Worm (Caenorhabditis elegans) whole organism, L4 larva: ENCODE measurements around the gene crls-1.

ENCODE experiments used
- D1046.2 ChIP-seq: fragments of 200-800 bp; sonication (Bioruptor generic); IDR thresholded peaks from 2 replicates; pipeline ENCODE4 v1.3.6; 2022; ENCODE audit warnings: missing genetic modification characterization, missing compliant biosample characterization
- F26F4.8 ChIP-seq: fragments of 200-800 bp; sonication (Bioruptor generic); conservative IDR thresholded peaks from 2 replicates; pipeline ENCODE4 v1.3.6; 2022; ENCODE audit warnings: missing genetic modification characterization, missing compliant biosample characterization
- F37D6.2 ChIP-seq: sonication (generic microtip); optimal IDR thresholded peaks from 2 replicates; lab custom pipeline; 2016; ENCODE audit warnings: mild to moderate bottlenecking, missing genetic modification characterization, missing compliant biosample characterization
- F49E8.2 ChIP-seq: sonication (generic microtip); optimal IDR thresholded peaks from 2 replicates; lab custom pipeline; 2016; ENCODE audit warnings: missing compliant biosample characterization, mild to moderate bottlenecking, missing genetic modification characterization, borderline replicate concordance
- T20F7.1 ChIP-seq: fragments of 200-800 bp; sonication (Bioruptor generic); optimal IDR thresholded peaks from 2 replicates; lab custom pipeline; 2018; ENCODE audit warnings: mild to moderate bottlenecking, missing genetic modification characterization, missing compliant biosample characterization
- Y48G9A.11 ChIP-seq: fragments of 200-800 bp; sonication (Bioruptor generic); IDR thresholded peaks from 2 replicates; pipeline ENCODE4 v1.3.6; 2022; ENCODE audit warnings: missing genetic modification reagents, missing genetic modification characterization, missing compliant biosample characterization
- ZK337.2 ChIP-seq: fragments of 200-800 bp; sonication (Bioruptor generic); IDR thresholded peaks from 2 replicates; pipeline ENCODE4 v1.3.6; 2022; ENCODE audit warnings: missing genetic modification reagents, missing genetic modification characterization, missing compliant biosample characterization
- aly-2 ChIP-seq: sonication (generic microtip); optimal IDR thresholded peaks from 2 replicates; lab custom pipeline; 2018; ENCODE audit warnings: missing biosample characterization, missing genetic modification characterization
- ama-1 ChIP-seq: fragments of 150-350 bp; optimal IDR thresholded peaks from 2 replicates; lab custom pipeline; 2014; ENCODE audit warnings: inconsistent platforms, mixed read lengths
- attf-4 ChIP-seq: sonication (generic microtip); optimal IDR thresholded peaks from 3 replicates; lab custom pipeline; 2017; ENCODE audit warnings: missing biosample characterization, missing genetic modification characterization
- ceh-20 ChIP-seq: fragments of 200-800 bp; sonication (Bioruptor generic); IDR thresholded peaks from 2 replicates; pipeline ENCODE4 v1.3.6; 2022; ENCODE audit warnings: missing genetic modification reagents, missing genetic modification characterization, missing compliant biosample characterization
- ceh-32 ChIP-seq: sonication (generic microtip); optimal IDR thresholded peaks from 2 replicates; lab custom pipeline; 2016; ENCODE audit warnings: mild to moderate bottlenecking, missing genetic modification characterization, missing compliant biosample characterization; ENCODE audit not compliant: poor library complexity
- ceh-44 ChIP-seq: fragments of 200-800 bp; sonication (Bioruptor generic); IDR thresholded peaks from 2 replicates; pipeline ENCODE4 v1.3.6; 2022; ENCODE audit warnings: missing genetic modification reagents, missing genetic modification characterization, missing compliant biosample characterization
- ceh-62 ChIP-seq: sonication (generic microtip); optimal IDR thresholded peaks from 2 replicates; lab custom pipeline; 2017; ENCODE audit warnings: missing biosample characterization, missing genetic modification characterization
- ces-1 ChIP-seq: fragments of 150-350 bp; sonication (generic microtip); optimal IDR thresholded peaks from 4 replicates; lab custom pipeline; 2014; ENCODE audit warnings: missing biosample characterization, missing genetic modification reagents, missing genetic modification characterization
- dpl-1 ChIP-seq: fragments of 150-350 bp; optimal IDR thresholded peaks from 2 replicates; lab custom pipeline; 2014; ENCODE audit warnings: missing biosample characterization, missing genetic modification reagents, missing genetic modification characterization
- duxl-1 ChIP-seq: sonication (generic microtip); optimal IDR thresholded peaks from 2 replicates; lab custom pipeline; 2016; ENCODE audit warnings: mild to moderate bottlenecking, missing genetic modification characterization, moderate library complexity, missing compliant biosample characterization; ENCODE audit not compliant: poor library complexity
- egl-43 ChIP-seq: fragments of 200-800 bp; sonication (Bioruptor generic); IDR thresholded peaks from 2 replicates; pipeline ENCODE4 v1.3.6; 2022; ENCODE audit warnings: missing genetic modification reagents, missing genetic modification characterization, missing compliant biosample characterization
- gei-8 ChIP-seq: fragments of 200-800 bp; sonication (Bioruptor generic); optimal IDR thresholded peaks from 2 replicates; lab custom pipeline; 2018; ENCODE audit warnings: mild to moderate bottlenecking, missing genetic modification characterization, missing compliant biosample characterization
- hlh-30 ChIP-seq: sonication (generic microtip); optimal IDR thresholded peaks from 2 replicates; lab custom pipeline; 2017; ENCODE audit warnings: antibody characterized with exemption, mild to moderate bottlenecking, missing genetic modification characterization, missing compliant biosample characterization; ENCODE audit not compliant: insufficient read depth
- hmg-1.1 ChIP-seq: fragments of 200-800 bp; sonication (Bioruptor generic); IDR thresholded peaks from 2 replicates; pipeline ENCODE4 v1.3.6; 2022; ENCODE audit warnings: missing genetic modification reagents, missing genetic modification characterization, missing compliant biosample characterization
- lin-13 ChIP-seq: fragments of 150-350 bp; optimal IDR thresholded peaks from 2 replicates; lab custom pipeline; 2014; ENCODE audit warnings: missing biosample characterization, missing genetic modification reagents, missing genetic modification characterization
- lin-15B ChIP-seq: fragments of 150-350 bp; sonication (generic microtip); optimal IDR thresholded peaks from 3 replicates; lab custom pipeline; 2014; ENCODE audit warnings: missing biosample characterization, missing genetic modification characterization
- lin-29 ChIP-seq: fragments of 200-800 bp; sonication (Bioruptor generic); IDR thresholded peaks from 2 replicates; pipeline ENCODE4 v1.3.6; 2022; ENCODE audit warnings: missing genetic modification reagents, missing genetic modification characterization, missing compliant biosample characterization
- lir-3 ChIP-seq: sonication (generic microtip); optimal IDR thresholded peaks from 2 replicates; lab custom pipeline; 2016; ENCODE audit warnings: mild to moderate bottlenecking, missing genetic modification characterization, missing compliant biosample characterization
- lsy-2 ChIP-seq, 2 experiments: fragments of 150-350 bp in 1 of 2; sonication (generic microtip) in 1 of 2; optimal IDR thresholded peaks; 2 replicates each; lab custom pipeline; 2014 to 2017; ENCODE audit warnings: missing biosample characterization in 2 of 2, missing genetic modification characterization in 2 of 2
- madf-9 ChIP-seq: fragments of 200-800 bp; sonication (Bioruptor generic); conservative IDR thresholded peaks from 2 replicates; pipeline ENCODE4 v1.3.6; 2022; ENCODE audit warnings: missing genetic modification reagents, missing genetic modification characterization, missing compliant biosample characterization
- mes-2 ChIP-seq: sonication (generic microtip); optimal IDR thresholded peaks from 2 replicates; lab custom pipeline; 2016; ENCODE audit warnings: missing genotype, mild to moderate bottlenecking, missing genetic modification characterization, missing compliant biosample characterization; ENCODE audit not compliant: poor library complexity, severe bottlenecking
- nhr-10 ChIP-seq: fragments of 150-350 bp; optimal IDR thresholded peaks from 2 replicates; lab custom pipeline; 2014; ENCODE audit warnings: missing biosample characterization, missing genetic modification characterization
- nhr-11 ChIP-seq: fragments of 150-350 bp; optimal IDR thresholded peaks from 2 replicates; lab custom pipeline; 2014; ENCODE audit warnings: missing biosample characterization, missing genetic modification characterization
- nhr-111 ChIP-seq: fragments of 200-800 bp; sonication (Bioruptor generic); optimal IDR thresholded peaks from 2 replicates; lab custom pipeline; 2018; ENCODE audit warnings: mild to moderate bottlenecking, missing genetic modification characterization, missing compliant biosample characterization
- nhr-41 ChIP-seq: fragments of 200-800 bp; sonication (Bioruptor generic); IDR thresholded peaks from 2 replicates; pipeline ENCODE4 v1.3.6; 2022; ENCODE audit warnings: missing genetic modification reagents, missing genetic modification characterization, missing compliant biosample characterization
- nhr-48 ChIP-seq: sonication (generic microtip); optimal IDR thresholded peaks from 2 replicates; lab custom pipeline; 2016; ENCODE audit warnings: mild to moderate bottlenecking, missing genetic modification characterization, missing compliant biosample characterization
- nhr-6 ChIP-seq: fragments of 150-350 bp; optimal IDR thresholded peaks from 2 replicates; lab custom pipeline; 2014; ENCODE audit warnings: missing biosample characterization, missing genetic modification characterization
- nhr-76 ChIP-seq: fragments of 150-350 bp; optimal IDR thresholded peaks from 2 replicates; lab custom pipeline; 2014; ENCODE audit warnings: missing biosample characterization, missing genetic modification characterization
- pha-4 ChIP-seq, 2 experiments: fragments of 150-350 bp in 1 of 2; fragments of 200-800 bp in 1 of 2; sonication (Bioruptor generic) in 1 of 2; IDR thresholded peaks in 1 of 2; optimal IDR thresholded peaks in 1 of 2; 2 replicates each; pipeline versions ENCODE4 v1.3.6 to Lab custom; 2014 to 2022; ENCODE audit warnings: missing genetic modification characterization in 2 of 2, missing genetic modification reagents in 2 of 2, missing biosample characterization in 1 of 2, missing compliant biosample characterization in 1 of 2
- php-3 ChIP-seq: fragments of 200-800 bp; sonication (Bioruptor generic); IDR thresholded peaks from 2 replicates; pipeline ENCODE4 v1.3.6; 2022; ENCODE audit warnings: missing genetic modification reagents, missing genetic modification characterization, missing compliant biosample characterization
- pqm-1 ChIP-seq: sonication (generic microtip); optimal IDR thresholded peaks from 2 replicates; lab custom pipeline; 2017; ENCODE audit warnings: missing biosample characterization, missing genetic modification characterization
- skn-1 ChIP-seq: fragments of 150-350 bp; optimal IDR thresholded peaks from 2 replicates; lab custom pipeline; 2014; ENCODE audit warnings: missing biosample characterization, missing genetic modification characterization
- spr-1 ChIP-seq: sonication (generic microtip); optimal IDR thresholded peaks from 2 replicates; lab custom pipeline; 2016; ENCODE audit warnings: mild to moderate bottlenecking, missing genetic modification characterization, missing compliant biosample characterization
- tra-1 ChIP-seq: fragments of 200-800 bp; sonication (Bioruptor generic); IDR thresholded peaks from 2 replicates; pipeline ENCODE4 v1.3.6; 2022; ENCODE audit warnings: missing genetic modification reagents, missing genetic modification characterization, missing compliant biosample characterization
- unc-39 ChIP-seq: sonication (generic microtip); optimal IDR thresholded peaks from 2 replicates; lab custom pipeline; 2017; ENCODE audit warnings: missing biosample characterization, missing genetic modification characterization
- unc-62 ChIP-seq, 3 experiments: fragments of 150-350 bp in 1 of 3; sonication (generic microtip); optimal IDR thresholded peaks in 2 of 3; peaks in 1 of 3; 1 replicate in 1 of 3; 2 replicates in 2 of 3; lab custom pipeline; 2014 to 2017; ENCODE audit warnings: missing biosample characterization in 3 of 3, missing genetic modification characterization in 3 of 3, missing genetic modification reagents in 3 of 3, missing genotype in 1 of 3
- vab-7 ChIP-seq: fragments of 200-800 bp; sonication (Bioruptor generic); IDR thresholded peaks from 2 replicates; pipeline ENCODE4 v1.3.6; 2022; ENCODE audit warnings: missing genetic modification reagents, missing genetic modification characterization, missing compliant biosample characterization
- zfp-2 ChIP-seq: sonication (generic microtip); optimal IDR thresholded peaks from 2 replicates; lab custom pipeline; 2016; ENCODE audit warnings: mild to moderate bottlenecking, missing genetic modification characterization, missing compliant biosample characterization
- zfp-3 ChIP-seq: fragments of 200-800 bp; sonication (Bioruptor generic); conservative IDR thresholded peaks from 2 replicates; pipeline ENCODE4 v1.3.6; 2022; ENCODE audit warnings: missing genetic modification reagents, missing genetic modification characterization, missing compliant biosample characterization
- zip-11 ChIP-seq: fragments of 200-800 bp; sonication (Bioruptor generic); IDR thresholded peaks from 2 replicates; pipeline ENCODE4 v1.3.6; 2022; ENCODE audit warnings: missing genetic modification characterization, missing compliant biosample characterization
- zip-2 ChIP-seq: fragments of 150-350 bp; optimal IDR thresholded peaks from 2 replicates; lab custom pipeline; 2014; ENCODE audit warnings: missing biosample characterization, missing genetic modification characterization
- ztf-11 ChIP-seq: fragments of 150-350 bp; optimal IDR thresholded peaks from 2 replicates; lab custom pipeline; 2014; ENCODE audit warnings: missing biosample characterization, missing genetic modification characterization

The crls-1 gene

ce11 chrIII:910540-911311 lies 1.0 kb upstream of the crls-1 start, which contains the start of the genes F23H11.5 and bra-2:
Gene F23H11.5, minus strand, starts transcription at chrIII:910590.
Gene bra-2, plus strand, starts transcription at chrIII:911261.
- TF ChIP-seq zfp-3 (GFP tag; lab: Robert Waterston, UW): no peak
- TF ChIP-seq zip-11 (GFP tag; lab: Robert Waterston, UW): no peak
- no peak for TF ChIP-seq gei-8 (GFP tag; lab: Kevin White, UChicago)
- TF ChIP-seq D1046.2: no peak
- no peak for TF ChIP-seq zip-2
- no peak for TF ChIP-seq ceh-32 (tag; lab: Kevin White, UChicago)
- TF ChIP-seq spr-1 (tag; lab: Kevin White, UChicago): no peak
- TF ChIP-seq pqm-1 (tag; lab: Kevin White, UChicago): no peak
- no peak for TF ChIP-seq lin-29 (GFP tag; lab: Robert Waterston, UW)
- TF ChIP-seq lin-15B (tag; lab: Kevin White, UChicago): no peak
- TF ChIP-seq F26F4.8: no peak
- TF ChIP-seq aly-2: no peak
- no peak for TF ChIP-seq ZK337.2 (GFP tag; lab: Robert Waterston, UW)
- TF ChIP-seq ceh-20: no peak
- TF ChIP-seq unc-62 (GFP tag; optimal IDR thresholded peaks at IDR 0.05 in 1 of 2; lab: Kevin White, UChicago): no peak
- TF ChIP-seq unc-62 (tag; optimal IDR thresholded peaks at IDR 0.05; lab: Kevin White, UChicago): no peak
- no peak for TF ChIP-seq pha-4 (GFP tag; IDR thresholded peaks at IDR 0.05; lab: Robert Waterston, UW)
- peak; percentile 43 for TF ChIP-seq pha-4 (tag; optimal IDR thresholded peaks at IDR 0.05; lab: Kevin White, UChicago)
- TF ChIP-seq duxl-1 (tag; lab: Kevin White, UChicago): no peak
- TF ChIP-seq nhr-6: peak; percentile 41
- TF ChIP-seq nhr-111 (GFP tag; lab: Kevin White, UChicago): no peak
- TF ChIP-seq ceh-62: no peak
- TF ChIP-seq lir-3 (tag; lab: Kevin White, UChicago): no peak
- TF ChIP-seq ceh-44 (GFP tag; lab: Robert Waterston, UW): no peak
- no peak for TF ChIP-seq F37D6.2 (tag; lab: Kevin White, UChicago)
- peak; percentile 1 for TF ChIP-seq hlh-30 (tag; lab: Kevin White, UChicago)
- TF ChIP-seq mes-2 (tag; lab: Kevin White, UChicago): peak; percentile 60
- no peak for TF ChIP-seq ztf-11 (tag; lab: Kevin White, UChicago)
- no peak for TF ChIP-seq zfp-2 (tag; lab: Kevin White, UChicago)
- no peak for TF ChIP-seq nhr-10 (tag; lab: Kevin White, UChicago)
- TF ChIP-seq F49E8.2 (tag; lab: Kevin White, UChicago): no peak
- TF ChIP-seq lsy-2 (tag; optimal IDR thresholded peaks at IDR 0.05; lab: Kevin White, UChicago): no peak
- TF ChIP-seq dpl-1 (GFP tag; lab: Kevin White, UChicago): peak; percentile 5
- no peak for TF ChIP-seq egl-43 (GFP tag; lab: Robert Waterston, UW)
- no peak for TF ChIP-seq unc-39 (tag; lab: Kevin White, UChicago)
- no peak for TF ChIP-seq skn-1 (tag; lab: Kevin White, UChicago)
- peak; percentile 24 for TF ChIP-seq ama-1 (lab: Kevin White, UChicago)
- no peak for TF ChIP-seq hmg-1.1 (GFP tag; lab: Robert Waterston, UW)
- TF ChIP-seq nhr-76: no peak
- TF ChIP-seq madf-9 (GFP tag; lab: Robert Waterston, UW): no peak
- TF ChIP-seq lin-13 (GFP tag; lab: Kevin White, UChicago): no peak
- no peak for TF ChIP-seq nhr-48 (tag; lab: Kevin White, UChicago)
- TF ChIP-seq attf-4 (tag; lab: Kevin White, UChicago): no peak
- TF ChIP-seq tra-1 (GFP tag; lab: Robert Waterston, UW): no peak
- TF ChIP-seq T20F7.1 (GFP tag; lab: Kevin White, UChicago): peak; percentile 95
- no peak for TF ChIP-seq ces-1 (GFP tag; lab: Kevin White, UChicago)
- no peak for TF ChIP-seq vab-7 (GFP tag; lab: Robert Waterston, UW)
- TF ChIP-seq Y48G9A.11 (GFP tag; lab: Robert Waterston, UW): no peak
- no peak for TF ChIP-seq nhr-11
- no peak for TF ChIP-seq nhr-41 (GFP tag; lab: Robert Waterston, UW)
- TF ChIP-seq php-3 (GFP tag; lab: Robert Waterston, UW): no peak
